Fruit fly (Drosophila melanogaster) whole organism, adult: Measurements from ENCODE around the gene Caf1-55.

Experiments
- CG11617 ChIP-seq: fragments of 200-800 bp; sonication (Bioruptor generic); optimal IDR thresholded peaks from 2 replicates; lab custom pipeline; 2017; ENCODE audit warnings: mild to moderate bottlenecking, missing biosample characterization, missing genetic modification reagents, missing genetic modification characterization
- CG12768 ChIP-seq: fragments of 200-800 bp; sonication (Bioruptor generic); optimal IDR thresholded peaks from 2 replicates; lab custom pipeline; 2017; ENCODE audit warnings: missing biosample characterization, missing genetic modification characterization, mild to moderate bottlenecking, moderate library complexity, missing genetic modification reagents
- CG14711 ChIP-seq: fragments of 200-800 bp; sonication (Bioruptor generic); optimal IDR thresholded peaks from 2 replicates; lab custom pipeline; 2018; ENCODE audit warnings: missing biosample characterization, mild to moderate bottlenecking, missing genetic modification characterization, moderate library complexity
- CG1620 ChIP-seq: fragments of 200-800 bp; sonication (Bioruptor generic); optimal IDR thresholded peaks from 2 replicates; lab custom pipeline; 2016; ENCODE audit warnings: missing biosample characterization, missing genetic modification characterization
- CG33017 ChIP-seq: fragments of 200-800 bp; sonication (Bioruptor generic); optimal IDR thresholded peaks from 2 replicates; lab custom pipeline; 2018; ENCODE audit warnings: missing biosample characterization, mild to moderate bottlenecking, missing genetic modification characterization, moderate library complexity
- CG5204 ChIP-seq: fragments of 200-800 bp; sonication (Bioruptor generic); optimal IDR thresholded peaks from 2 replicates; lab custom pipeline; 2016; ENCODE audit warnings: missing biosample characterization, missing genetic modification characterization
- CG7045 ChIP-seq: fragments of 200-800 bp; sonication (Bioruptor generic); optimal IDR thresholded peaks from 2 replicates; lab custom pipeline; 2017; ENCODE audit warnings: missing biosample characterization, mild to moderate bottlenecking, missing genetic modification characterization
- CG7101 ChIP-seq: fragments of 200-800 bp; sonication (Bioruptor generic); optimal IDR thresholded peaks from 2 replicates; lab custom pipeline; 2018; ENCODE audit warnings: missing biosample characterization, mild to moderate bottlenecking, missing genetic modification characterization, moderate library complexity
- Clk ChIP-seq: fragments of 200-800 bp; sonication (Bioruptor generic); optimal IDR thresholded peaks from 2 replicates; lab custom pipeline; 2017; ENCODE audit warnings: missing biosample characterization, missing genetic modification characterization
- Crg-1 ChIP-seq: fragments of 200-800 bp; sonication (Bioruptor generic); optimal IDR thresholded peaks from 2 replicates; lab custom pipeline; 2016; ENCODE audit warnings: missing biosample characterization, missing genetic modification characterization
- Hr96 ChIP-seq: fragments of 200-800 bp; sonication (Bioruptor generic); optimal IDR thresholded peaks from 2 replicates; lab custom pipeline; 2016; ENCODE audit warnings: missing biosample characterization, missing genetic modification characterization
- Mnt ChIP-seq: fragments of 200-800 bp; sonication (Bioruptor generic); optimal IDR thresholded peaks from 2 replicates; lab custom pipeline; 2016; ENCODE audit warnings: missing biosample characterization, mild to moderate bottlenecking, missing genetic modification characterization
- bab1 ChIP-seq: fragments of 200-800 bp; sonication (Bioruptor generic); optimal IDR thresholded peaks from 3 replicates; lab custom pipeline; 2019; ENCODE audit warnings: missing biosample characterization, mild to moderate bottlenecking, missing genetic modification characterization, moderate library complexity
- cic ChIP-seq: fragments of 200-800 bp; sonication (Bioruptor generic); optimal IDR thresholded peaks from 2 replicates; lab custom pipeline; 2017; ENCODE audit warnings: missing biosample characterization, mild to moderate bottlenecking, missing genetic modification characterization, moderate library complexity
- cnc ChIP-seq, 2 experiments: fragments of >200 bp; optimal IDR thresholded peaks; 2 replicates each; lab custom pipeline; 2017
- kay ChIP-seq: fragments of 200-800 bp; sonication (Bioruptor generic); peaks from one replicate; lab custom pipeline; 2016; ENCODE audit warnings: missing biosample characterization, missing genetic modification characterization, borderline replicate concordance
- ovo ChIP-seq: fragments of 200-800 bp; sonication (Bioruptor generic); optimal IDR thresholded peaks from 2 replicates; lab custom pipeline; 2016; ENCODE audit warnings: missing biosample characterization, missing genetic modification characterization
- pad ChIP-seq: fragments of 200-800 bp; sonication (Bioruptor generic); optimal IDR thresholded peaks from 3 replicates; lab custom pipeline; 2017; ENCODE audit warnings: missing biosample characterization, missing genetic modification characterization, mild to moderate bottlenecking, moderate library complexity, missing genetic modification reagents
- tj ChIP-seq: fragments of 200-800 bp; sonication (Bioruptor generic); optimal IDR thresholded peaks from 3 replicates; lab custom pipeline; 2017; ENCODE audit warnings: missing biosample characterization, mild to moderate bottlenecking, missing genetic modification characterization, moderate library complexity
- toe ChIP-seq: fragments of 200-800 bp; sonication (Bioruptor generic); optimal IDR thresholded peaks from 2 replicates; lab custom pipeline; 2016; ENCODE audit warnings: missing biosample characterization, missing genetic modification characterization

Caf1-55 gene

DNA sequence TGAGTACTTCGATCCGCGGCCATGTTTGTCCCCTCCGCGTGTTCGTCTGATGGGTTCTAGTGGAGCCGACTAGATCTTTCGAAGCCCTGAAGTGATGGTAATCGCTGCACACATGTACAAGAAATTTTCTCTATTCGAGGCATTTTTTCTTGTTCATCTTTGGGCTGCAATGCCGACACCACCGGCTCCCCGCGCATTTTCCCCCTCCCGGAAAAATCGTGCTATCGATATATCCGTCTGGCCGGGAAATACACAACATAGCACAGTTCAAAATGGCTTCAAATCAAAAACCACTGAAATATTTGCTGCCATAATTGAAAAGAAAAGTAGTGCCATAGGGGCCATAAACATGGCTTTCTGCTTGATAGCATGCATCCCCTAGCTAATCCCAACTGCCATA lies 38.6 kb downstream of the Caf1-55 start:
- no peak for TF ChIP-seq CG7101 (tag; lab: Kevin White, UChicago)
- no peak for TF ChIP-seq CG33017 (tag; lab: Kevin White, UChicago)
- no peak for TF ChIP-seq bab1 (GFP tag; lab: Kevin White, UChicago)
- TF ChIP-seq CG7045 (GFP tag; lab: Kevin White, UChicago), result no peak
- TF ChIP-seq tj (GFP tag; lab: Kevin White, UChicago), result no peak
- TF ChIP-seq cnc (optimal IDR thresholded peaks at IDR 0.05; lab: Kevin White, UChicago), result no peak
- TF ChIP-seq Mnt (GFP tag; lab: Kevin White, UChicago), result no peak
- no peak for TF ChIP-seq Clk (GFP tag; lab: Kevin White, UChicago)
- TF ChIP-seq ovo, result no peak
- TF ChIP-seq CG11617 (GFP tag; lab: Kevin White, UChicago), result no peak
- no peak for TF ChIP-seq CG5204 (GFP tag; lab: Kevin White, UChicago)
- no peak for TF ChIP-seq CG14711 (tag; lab: Kevin White, UChicago)
- no peak for TF ChIP-seq cic (GFP tag; lab: Kevin White, UChicago)
- no peak for TF ChIP-seq pad
- TF ChIP-seq toe (GFP tag; lab: Kevin White, UChicago), result no peak
- no peak for TF ChIP-seq kay
- no peak for TF ChIP-seq CG1620 (GFP tag; lab: Kevin White, UChicago)
- no peak for TF ChIP-seq CG12768
- no peak for TF ChIP-seq Hr96 (GFP tag; lab: Kevin White, UChicago)

DNA sequence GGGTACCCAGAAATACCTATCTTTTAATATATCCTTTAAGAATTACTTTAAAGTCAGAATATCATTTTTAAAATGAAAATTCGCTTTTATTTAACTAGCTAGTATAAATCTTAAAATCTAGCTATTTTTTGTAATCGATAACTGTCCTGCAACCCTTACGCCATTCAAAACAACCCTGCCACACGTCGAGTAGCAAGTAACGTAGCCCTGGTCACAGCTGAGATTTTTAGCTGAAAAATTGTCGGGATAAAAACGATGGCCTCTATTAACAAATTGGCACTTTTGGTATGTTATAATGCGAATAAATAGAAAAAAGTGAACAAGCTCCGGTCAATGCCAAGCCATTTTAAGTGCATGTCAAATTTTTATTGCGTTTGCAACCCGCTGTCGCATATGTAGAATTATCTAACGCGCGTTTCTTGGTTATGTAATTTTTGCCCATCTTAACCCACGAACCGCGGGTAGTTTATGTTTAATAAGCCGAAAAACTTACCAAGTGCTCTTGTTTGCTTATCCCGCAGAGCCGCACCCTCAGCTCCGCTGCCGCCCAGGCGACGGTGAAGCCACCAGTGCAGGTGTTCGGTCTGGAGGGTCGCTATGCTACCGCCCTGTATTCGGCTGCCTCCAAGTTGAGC lies 40.1 kb downstream of the Caf1-55 start, which contains the start of gene ATPsynO:
TSS of gene ATPsynO (plus strand) at position 186 of the 635 bp plus-strand sequence.
- no peak for TF ChIP-seq toe (GFP tag; lab: Kevin White, UChicago)
- peak; percentile 59 for TF ChIP-seq CG14711 (tag; lab: Kevin White, UChicago)
- TF ChIP-seq ovo, result no peak
- TF ChIP-seq Crg-1 (GFP tag; lab: Kevin White, UChicago), result peak; percentile 17
- peak; percentile 74 for TF ChIP-seq bab1 (GFP tag; lab: Kevin White, UChicago)
- TF ChIP-seq tj (GFP tag; lab: Kevin White, UChicago), result no peak
- peak; percentile 20 for TF ChIP-seq CG1620 (GFP tag; lab: Kevin White, UChicago)
- TF ChIP-seq CG11617 (GFP tag; lab: Kevin White, UChicago), result peak; percentile 51
- peak; percentile 43 for TF ChIP-seq CG33017 (tag; lab: Kevin White, UChicago)
- peak; percentile 60 for TF ChIP-seq Mnt (GFP tag; lab: Kevin White, UChicago)
- no peak for TF ChIP-seq Hr96 (GFP tag; lab: Kevin White, UChicago)
- TF ChIP-seq CG7101 (tag; lab: Kevin White, UChicago), result peak; percentile 46

dm6 chr3R:15268426-15268825 lies 43.0 kb downstream of the Caf1-55 start, which contains the start of the genes CG14864 and Zip88E:
TSS of gene CG14864 (minus strand) at chr3R:15268538.
TSS of gene Zip88E (plus strand) at chr3R:15268662.
- TF ChIP-seq CG33017 (tag; lab: Kevin White, UChicago) (no peak), bab1 (GFP tag; lab: Kevin White, UChicago) (peak; percentile 16)

dm6 chr3R:15268856-15269255 lies 43.5 kb downstream of the Caf1-55 start:
- no peak for TF ChIP-seq CG7101 (tag; lab: Kevin White, UChicago)
- TF ChIP-seq tj (GFP tag; lab: Kevin White, UChicago), result peak; percentile 90

- TF ChIP-seq Mnt (GFP tag; lab: Kevin White, UChicago), result peak; percentile 96
- TF ChIP-seq bab1 (GFP tag; lab: Kevin White, UChicago), result peak; percentile 98
- TF ChIP-seq CG14711 (tag; lab: Kevin White, UChicago), result peak; percentile 97
- no peak for TF ChIP-seq cnc (optimal IDR thresholded peaks at IDR 0.05; lab: Kevin White, UChicago)
- TF ChIP-seq pad, result peak; percentile 90
- peak; percentile 98 for TF ChIP-seq CG7045 (GFP tag; lab: Kevin White, UChicago)
- peak; percentile 94 for TF ChIP-seq Hr96 (GFP tag; lab: Kevin White, UChicago)
- peak; percentile 95 for TF ChIP-seq Crg-1 (GFP tag; lab: Kevin White, UChicago)
- TF ChIP-seq CG11617 (GFP tag; lab: Kevin White, UChicago), result peak; percentile 98
- TF ChIP-seq Clk (GFP tag; lab: Kevin White, UChicago), result peak; percentile 94
- peak; percentile 99 for TF ChIP-seq CG7101 (tag; lab: Kevin White, UChicago)
- peak; percentile 88 for TF ChIP-seq tj (GFP tag; lab: Kevin White, UChicago)
- TF ChIP-seq CG5204 (GFP tag; lab: Kevin White, UChicago), result no peak
- peak; percentile 77 for TF ChIP-seq cic (GFP tag; lab: Kevin White, UChicago)
- peak; percentile 91 for TF ChIP-seq ovo
- TF ChIP-seq kay, result no peak
- TF ChIP-seq CG12768, result peak; percentile 98
- peak; percentile 98 for TF ChIP-seq CG33017 (tag; lab: Kevin White, UChicago)
- peak; percentile 98 for TF ChIP-seq toe (GFP tag; lab: Kevin White, UChicago)
- peak; percentile 96 for TF ChIP-seq CG1620 (GFP tag; lab: Kevin White, UChicago)
These were observed 49.8 kb downstream of the Caf1-55 start, which contains the start of the genes Cp190 and CG4338 for dm6 chr3R:15275158-15275623. TSS of gene Cp190 (minus strand) at chr3R:15275241. TSS of gene CG4338 (plus strand) at chr3R:15275522.
